Fruit fly (Drosophila melanogaster) whole organism, wandering third instar larva: Measurements from ENCODE around the gene CG12010.

Experiments used
- CG9705 ChIP-seq: fragments of 200-800 bp; sonication (Bioruptor generic); optimal IDR thresholded peaks from 2 replicates; lab custom pipeline; 2018; ENCODE audit warnings: missing biosample characterization, mild to moderate bottlenecking, missing genetic modification characterization
- HLH106 ChIP-seq: fragments of 200-800 bp; optimal IDR thresholded peaks from 3 replicates; lab custom pipeline; 2019; ENCODE audit warnings: missing biosample characterization, mild to moderate bottlenecking, missing genetic modification characterization, moderate library complexity
- Hr78 ChIP-seq: fragments of >200 bp; optimal IDR thresholded peaks from 2 replicates; lab custom pipeline; 2017; ENCODE audit warnings: missing biosample characterization, missing genetic modification characterization
- Hr83 ChIP-seq: fragments of 200-300 bp; sonication (Bioruptor generic); optimal IDR thresholded peaks from 2 replicates; lab custom pipeline; 2016; ENCODE audit warnings: missing biosample characterization, mild to moderate bottlenecking, missing genetic modification characterization, moderate library complexity; ENCODE audit not compliant: poor library complexity, severe bottlenecking
- N ChIP-seq: fragments of >200 bp; optimal IDR thresholded peaks from 2 replicates; lab custom pipeline; 2018; ENCODE audit warnings: missing biosample characterization, missing external identifiers, missing genetic modification characterization
- Rel ChIP-seq, 2 experiments: fragments of 200-800 bp; sonication (Bioruptor generic) in 1 of 2; optimal IDR thresholded peaks; 2 replicates in 1 of 2; 3 replicates in 1 of 2; lab custom pipeline; 2016 to 2019; ENCODE audit warnings: mild to moderate bottlenecking in 2 of 2, missing biosample characterization in 2 of 2, missing genetic modification characterization in 2 of 2, moderate library complexity in 1 of 2
- br ChIP-seq: fragments of 200-800 bp; sonication (Bioruptor generic); optimal IDR thresholded peaks from 2 replicates; lab custom pipeline; 2016; ENCODE audit warnings: missing biosample characterization, missing genetic modification characterization
- dl ChIP-seq, 2 experiments: fragments of 175-275, 200-275 bp in 1 of 2; fragments of 200-275 bp in 1 of 2; sonication (Bioruptor generic); optimal IDR thresholded peaks; lab custom pipeline; 2018; ENCODE audit warnings: mild to moderate bottlenecking in 2 of 2, missing biosample characterization in 2 of 2, missing genetic modification characterization in 2 of 2, moderate library complexity in 2 of 2; ENCODE audit not compliant: partially characterized antibody in 2 of 2, insufficient read depth in 1 of 2
- psq ChIP-seq: fragments of 200-800 bp; sonication (Bioruptor generic); optimal IDR thresholded peaks from 3 replicates; lab custom pipeline; 2017; ENCODE audit warnings: missing biosample characterization, mild to moderate bottlenecking, missing genetic modification characterization, moderate library complexity
- rgr ChIP-seq: fragments of 200-800 bp; sonication (Bioruptor generic); optimal IDR thresholded peaks from 3 replicates; lab custom pipeline; 2016; ENCODE audit warnings: missing biosample characterization, mild to moderate bottlenecking, missing genetic modification characterization
- tai ChIP-seq: sonication (Bioruptor generic); optimal IDR thresholded peaks from 2 replicates; lab custom pipeline; 2016; ENCODE audit warnings: missing biosample characterization, missing genetic modification characterization
- usp ChIP-seq: fragments of >200 bp; optimal IDR thresholded peaks from 2 replicates; lab custom pipeline; 2017; ENCODE audit warnings: missing biosample characterization, missing genetic modification characterization
- woc ChIP-seq: sonication (Bioruptor generic); optimal IDR thresholded peaks from 2 replicates; lab custom pipeline; 2016; ENCODE audit warnings: missing biosample characterization, mild to moderate bottlenecking, missing genetic modification characterization

- TF ChIP-seq psq (GFP tag; lab: Kevin White, UChicago): peak; percentile 99
- no peak for TF ChIP-seq tai (GFP tag; lab: Kevin White, UChicago)
- no peak for TF ChIP-seq rgr (GFP tag; lab: Kevin White, UChicago)
- no peak for TF ChIP-seq dl (GFP tag; optimal IDR thresholded peaks at IDR 0.05; lab: Kevin White, UChicago; ENCODE audit: insufficient read depth in 1 of 2, partially characterized antibody in 2 of 2)
- no peak for TF ChIP-seq woc
- no peak for TF ChIP-seq Hr78
- no peak for TF ChIP-seq HLH106
- no peak for TF ChIP-seq Hr83 (GFP tag; lab: Kevin White, UChicago)
- TF ChIP-seq N (GFP tag; lab: Kevin White, UChicago): no peak
- no peak for TF ChIP-seq br
- TF ChIP-seq Rel (GFP tag; optimal IDR thresholded peaks at IDR 0.05; lab: Kevin White, UChicago): no peak
- TF ChIP-seq Rel (tag; optimal IDR thresholded peaks at IDR 0.05; lab: Kevin White, UChicago): no peak
- no peak for TF ChIP-seq usp (GFP tag; lab: Kevin White, UChicago)
- TF ChIP-seq CG9705 (GFP tag; lab: Kevin White, UChicago): no peak
Measured at dm6 chr3L:3337345-3337928, 36.6 kb upstream of the CG12010 start.
